Fruit fly (Drosophila melanogaster) whole organism, adult: Measurements from ENCODE around the gene CG32700.

ENCODE experiments used
- CG11617 ChIP-seq: fragments of 200-800 bp; sonication (Bioruptor generic); optimal IDR thresholded peaks from 2 replicates; lab custom pipeline; 2017; ENCODE audit warnings: mild to moderate bottlenecking, missing biosample characterization, missing genetic modification reagents, missing genetic modification characterization
- CG12768 ChIP-seq: fragments of 200-800 bp; sonication (Bioruptor generic); optimal IDR thresholded peaks from 2 replicates; lab custom pipeline; 2017; ENCODE audit warnings: missing biosample characterization, missing genetic modification characterization, mild to moderate bottlenecking, moderate library complexity, missing genetic modification reagents
- CG14711 ChIP-seq: fragments of 200-800 bp; sonication (Bioruptor generic); optimal IDR thresholded peaks from 2 replicates; lab custom pipeline; 2018; ENCODE audit warnings: missing biosample characterization, mild to moderate bottlenecking, missing genetic modification characterization, moderate library complexity
- CG1620 ChIP-seq: fragments of 200-800 bp; sonication (Bioruptor generic); optimal IDR thresholded peaks from 2 replicates; lab custom pipeline; 2016; ENCODE audit warnings: missing biosample characterization, missing genetic modification characterization
- CG33017 ChIP-seq: fragments of 200-800 bp; sonication (Bioruptor generic); optimal IDR thresholded peaks from 2 replicates; lab custom pipeline; 2018; ENCODE audit warnings: missing biosample characterization, mild to moderate bottlenecking, missing genetic modification characterization, moderate library complexity
- CG5204 ChIP-seq: fragments of 200-800 bp; sonication (Bioruptor generic); optimal IDR thresholded peaks from 2 replicates; lab custom pipeline; 2016; ENCODE audit warnings: missing biosample characterization, missing genetic modification characterization
- CG7045 ChIP-seq: fragments of 200-800 bp; sonication (Bioruptor generic); optimal IDR thresholded peaks from 2 replicates; lab custom pipeline; 2017; ENCODE audit warnings: missing biosample characterization, mild to moderate bottlenecking, missing genetic modification characterization
- CG7101 ChIP-seq: fragments of 200-800 bp; sonication (Bioruptor generic); optimal IDR thresholded peaks from 2 replicates; lab custom pipeline; 2018; ENCODE audit warnings: missing biosample characterization, mild to moderate bottlenecking, missing genetic modification characterization, moderate library complexity
- Clk ChIP-seq: fragments of 200-800 bp; sonication (Bioruptor generic); optimal IDR thresholded peaks from 2 replicates; lab custom pipeline; 2017; ENCODE audit warnings: missing biosample characterization, missing genetic modification characterization
- Crg-1 ChIP-seq: fragments of 200-800 bp; sonication (Bioruptor generic); optimal IDR thresholded peaks from 2 replicates; lab custom pipeline; 2016; ENCODE audit warnings: missing biosample characterization, missing genetic modification characterization
- Hr96 ChIP-seq: fragments of 200-800 bp; sonication (Bioruptor generic); optimal IDR thresholded peaks from 2 replicates; lab custom pipeline; 2016; ENCODE audit warnings: missing biosample characterization, missing genetic modification characterization
- Mnt ChIP-seq: fragments of 200-800 bp; sonication (Bioruptor generic); optimal IDR thresholded peaks from 2 replicates; lab custom pipeline; 2016; ENCODE audit warnings: missing biosample characterization, mild to moderate bottlenecking, missing genetic modification characterization
- bab1 ChIP-seq: fragments of 200-800 bp; sonication (Bioruptor generic); optimal IDR thresholded peaks from 3 replicates; lab custom pipeline; 2019; ENCODE audit warnings: missing biosample characterization, mild to moderate bottlenecking, missing genetic modification characterization, moderate library complexity
- cic ChIP-seq: fragments of 200-800 bp; sonication (Bioruptor generic); optimal IDR thresholded peaks from 2 replicates; lab custom pipeline; 2017; ENCODE audit warnings: missing biosample characterization, mild to moderate bottlenecking, missing genetic modification characterization, moderate library complexity
- cnc ChIP-seq, 2 experiments: fragments of >200 bp; optimal IDR thresholded peaks; 2 replicates each; lab custom pipeline; 2017
- kay ChIP-seq: fragments of 200-800 bp; sonication (Bioruptor generic); peaks from one replicate; lab custom pipeline; 2016; ENCODE audit warnings: missing biosample characterization, missing genetic modification characterization, borderline replicate concordance
- ovo ChIP-seq: fragments of 200-800 bp; sonication (Bioruptor generic); optimal IDR thresholded peaks from 2 replicates; lab custom pipeline; 2016; ENCODE audit warnings: missing biosample characterization, missing genetic modification characterization
- pad ChIP-seq: fragments of 200-800 bp; sonication (Bioruptor generic); optimal IDR thresholded peaks from 3 replicates; lab custom pipeline; 2017; ENCODE audit warnings: missing biosample characterization, missing genetic modification characterization, mild to moderate bottlenecking, moderate library complexity, missing genetic modification reagents
- tj ChIP-seq: fragments of 200-800 bp; sonication (Bioruptor generic); optimal IDR thresholded peaks from 3 replicates; lab custom pipeline; 2017; ENCODE audit warnings: missing biosample characterization, mild to moderate bottlenecking, missing genetic modification characterization, moderate library complexity
- toe ChIP-seq: fragments of 200-800 bp; sonication (Bioruptor generic); optimal IDR thresholded peaks from 2 replicates; lab custom pipeline; 2016; ENCODE audit warnings: missing biosample characterization, missing genetic modification characterization

The CG32700 gene

DNA sequence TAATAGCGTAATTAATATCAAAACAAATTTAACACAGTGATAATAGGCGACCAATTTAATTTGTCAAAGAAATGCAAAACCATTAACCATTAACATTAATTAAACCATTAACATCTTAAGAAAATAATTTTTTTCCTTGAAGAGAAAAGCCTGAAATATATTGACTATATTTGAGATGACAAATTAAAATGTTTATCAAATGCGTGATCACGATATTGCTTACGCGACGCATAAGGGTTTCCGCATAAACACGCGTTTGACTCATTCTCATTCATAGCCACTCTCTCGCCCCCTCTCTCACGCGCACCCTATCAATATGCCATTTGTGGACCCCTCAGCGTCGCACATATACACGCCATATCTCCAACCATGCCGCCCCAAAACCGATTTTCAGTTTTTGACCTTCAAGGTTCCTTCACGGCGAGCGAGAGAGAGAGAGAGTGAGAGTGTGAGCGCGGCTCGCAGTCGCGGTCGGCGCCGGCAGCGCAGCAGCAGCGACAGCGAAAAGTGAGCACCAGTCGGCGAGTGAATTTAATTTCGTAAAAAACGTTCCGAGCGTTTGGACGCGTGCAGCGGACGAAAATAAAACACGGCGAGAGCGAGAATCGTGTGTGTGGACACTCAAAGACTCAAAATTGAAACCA, 34.8 kb upstream of the CG32700 start, which contains the start of gene Hex-A:
Gene Hex-A, plus strand, starts transcription at position 317 of the 644 bp plus-strand sequence.
- peak; percentile 97 for TF ChIP-seq CG14711 (tag; lab: Kevin White, UChicago)
- TF ChIP-seq cic (GFP tag; lab: Kevin White, UChicago), result peak; percentile 95
- TF ChIP-seq toe (GFP tag; lab: Kevin White, UChicago), result peak; percentile 95
- peak; percentile 89 for TF ChIP-seq Clk
- peak; percentile 95 for TF ChIP-seq pad (GFP tag; lab: Kevin White, UChicago)
- peak; percentile 88 for TF ChIP-seq Mnt (GFP tag; lab: Kevin White, UChicago)
- no peak for TF ChIP-seq cnc (optimal IDR thresholded peaks at IDR 0.05; lab: Kevin White, UChicago)
- peak; percentile 100 for TF ChIP-seq CG11617
- TF ChIP-seq CG5204 (GFP tag; lab: Kevin White, UChicago), result peak; percentile 96
- TF ChIP-seq CG7101 (tag; lab: Kevin White, UChicago), result peak; percentile 100
- TF ChIP-seq CG12768 (GFP tag; lab: Kevin White, UChicago), result peak; percentile 98
- peak; percentile 97 for TF ChIP-seq CG1620
- peak; percentile 98 for TF ChIP-seq CG33017 (tag; lab: Kevin White, UChicago)
- peak; percentile 99 for TF ChIP-seq bab1
- TF ChIP-seq tj (GFP tag; lab: Kevin White, UChicago), result peak; percentile 97
- peak; percentile 99 for TF ChIP-seq Hr96 (GFP tag; lab: Kevin White, UChicago)
- TF ChIP-seq CG7045, result peak; percentile 98
- peak; percentile 96 for TF ChIP-seq ovo (GFP tag; lab: Kevin White, UChicago)
- peak; percentile 97 for TF ChIP-seq kay (GFP tag; lab: Kevin White, UChicago)
- TF ChIP-seq Crg-1 (GFP tag; lab: Kevin White, UChicago), result peak; percentile 91

DNA sequence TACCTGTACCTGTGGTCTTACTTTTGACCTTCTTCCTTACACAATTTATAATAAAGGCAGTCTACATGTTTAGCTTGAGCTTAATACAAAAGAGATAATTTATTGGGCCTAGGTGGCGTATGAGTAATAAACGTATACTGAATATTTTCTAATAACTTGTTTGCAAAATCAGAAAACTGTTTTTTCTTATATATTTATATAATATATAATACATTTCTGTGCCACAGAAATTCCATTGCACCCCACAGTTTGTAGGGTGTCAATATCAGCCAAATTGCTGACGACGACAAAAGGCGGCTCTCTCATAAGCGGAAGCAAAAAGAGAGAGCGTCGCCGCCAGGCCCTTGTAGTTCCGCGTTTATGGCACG, 34.3 kb upstream of the CG32700 start:
- TF ChIP-seq CG7101 (tag; lab: Kevin White, UChicago) (no peak), Clk (no peak), Hr96 (GFP tag; lab: Kevin White, UChicago) (no peak), CG11617 (no peak), CG33017 (tag; lab: Kevin White, UChicago) (no peak), kay (GFP tag; lab: Kevin White, UChicago) (no peak)

DNA sequence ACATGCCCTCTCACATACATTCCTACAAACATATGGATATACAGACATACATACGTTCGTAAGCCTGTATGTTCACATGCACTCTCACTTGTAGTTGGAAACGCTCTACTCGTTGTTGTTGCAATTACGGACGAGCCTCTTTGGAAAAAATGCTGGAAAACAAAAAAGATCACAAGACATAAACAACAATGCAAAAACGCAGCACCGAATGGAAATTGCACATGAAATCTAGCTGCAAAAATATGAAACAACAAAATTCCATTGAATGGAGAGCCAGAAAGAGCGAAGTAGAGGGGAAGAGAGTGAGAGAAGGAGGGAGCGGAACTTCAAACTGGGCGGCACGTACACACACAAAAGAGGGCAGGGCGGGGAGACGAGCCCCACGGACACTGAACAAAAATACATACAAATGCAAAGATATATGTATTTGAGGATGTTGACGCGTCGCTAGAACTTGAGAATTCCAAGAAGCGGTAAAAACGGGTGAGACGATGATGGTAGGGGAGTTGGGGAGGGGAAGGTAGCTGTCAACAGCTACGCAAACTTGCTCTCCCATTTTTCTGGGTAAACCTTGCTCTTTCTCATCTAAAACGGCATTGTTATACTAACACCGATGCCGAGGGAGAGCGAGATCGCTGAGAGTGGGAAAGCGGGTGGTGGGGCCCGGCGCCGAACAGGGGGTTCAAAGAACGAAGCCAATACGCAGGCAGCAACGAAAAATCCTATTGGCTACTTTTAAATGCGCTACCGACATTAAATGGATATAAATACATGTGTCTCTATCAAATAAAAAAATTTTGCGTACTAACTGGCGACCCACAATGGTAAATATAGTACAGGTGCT, 33.7 kb upstream of the CG32700 start:
- TF ChIP-seq CG33017 (tag; lab: Kevin White, UChicago), result no peak
- TF ChIP-seq Hr96 (GFP tag; lab: Kevin White, UChicago), result peak; percentile 72
- TF ChIP-seq CG14711 (tag; lab: Kevin White, UChicago), result no peak
- peak; percentile 76 for TF ChIP-seq kay (GFP tag; lab: Kevin White, UChicago)
- peak; percentile 99 for TF ChIP-seq ovo (GFP tag; lab: Kevin White, UChicago)
- TF ChIP-seq Mnt (GFP tag; lab: Kevin White, UChicago), result peak; percentile 65
- TF ChIP-seq tj (GFP tag; lab: Kevin White, UChicago), result peak; percentile 53
- TF ChIP-seq cic (GFP tag; lab: Kevin White, UChicago), result peak; percentile 84
- TF ChIP-seq CG7045, result no peak
- no peak for TF ChIP-seq CG7101 (tag; lab: Kevin White, UChicago)
- peak; percentile 30 for TF ChIP-seq CG5204 (GFP tag; lab: Kevin White, UChicago)
- TF ChIP-seq CG11617, result no peak
- TF ChIP-seq cnc (optimal IDR thresholded peaks at IDR 0.05; lab: Kevin White, UChicago), result no peak
- peak; percentile 100 for TF ChIP-seq pad (GFP tag; lab: Kevin White, UChicago)
- peak; percentile 40 for TF ChIP-seq toe (GFP tag; lab: Kevin White, UChicago)
- peak; percentile 38 for TF ChIP-seq Clk
- peak; percentile 82 for TF ChIP-seq CG12768 (GFP tag; lab: Kevin White, UChicago)
- TF ChIP-seq Crg-1 (GFP tag; lab: Kevin White, UChicago), result no peak

DNA sequence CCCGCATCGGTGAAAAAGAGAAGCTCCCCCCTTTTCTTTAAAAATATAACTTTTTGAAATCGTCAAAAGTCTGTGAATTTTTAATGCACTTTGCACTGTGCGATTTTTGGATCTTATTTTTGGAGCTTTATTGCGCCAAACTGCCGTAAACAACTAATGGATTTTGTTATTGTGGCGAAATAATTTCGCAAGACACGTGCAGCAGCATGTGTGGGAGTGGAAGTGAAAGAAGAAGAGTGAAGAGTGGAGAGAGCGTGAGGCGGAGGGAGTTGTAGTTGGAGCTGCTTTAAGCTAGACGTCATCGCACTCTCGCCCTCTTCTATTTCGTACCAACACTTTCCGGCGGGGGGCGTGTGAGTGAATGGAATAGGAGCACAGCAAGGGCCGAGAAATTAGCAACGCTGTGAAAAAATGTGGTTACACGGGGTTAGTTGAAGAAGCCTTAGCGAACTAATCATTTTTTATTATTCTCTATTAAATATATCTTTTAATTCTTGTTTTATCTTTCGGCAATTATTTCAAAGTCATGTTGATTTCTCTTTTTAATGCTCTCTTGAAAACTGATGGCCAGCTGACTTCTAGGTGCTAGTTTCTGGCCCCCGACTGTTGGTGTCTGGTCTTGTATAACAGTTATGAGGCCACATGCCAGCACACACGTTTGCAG, 32.9 kb upstream of the CG32700 start:
- TF ChIP-seq CG12768 (GFP tag; lab: Kevin White, UChicago), result peak; percentile 88
- TF ChIP-seq CG14711 (tag; lab: Kevin White, UChicago), result peak; percentile 86
- TF ChIP-seq CG11617, result peak; percentile 91
- peak; percentile 42 for TF ChIP-seq Crg-1 (GFP tag; lab: Kevin White, UChicago)
- TF ChIP-seq bab1, result peak; percentile 92
- peak; percentile 61 for TF ChIP-seq kay (GFP tag; lab: Kevin White, UChicago)
- peak; percentile 73 for TF ChIP-seq Mnt (GFP tag; lab: Kevin White, UChicago)
- TF ChIP-seq CG7045, result peak; percentile 85
- peak; percentile 64 for TF ChIP-seq toe (GFP tag; lab: Kevin White, UChicago)
- TF ChIP-seq Clk, result peak; percentile 75
- no peak for TF ChIP-seq cnc (optimal IDR thresholded peaks at IDR 0.05; lab: Kevin White, UChicago)
- TF ChIP-seq CG33017 (tag; lab: Kevin White, UChicago), result peak; percentile 85
- peak; percentile 63 for TF ChIP-seq Hr96 (GFP tag; lab: Kevin White, UChicago)
- peak; percentile 66 for TF ChIP-seq CG1620
- TF ChIP-seq ovo (GFP tag; lab: Kevin White, UChicago), result peak; percentile 21
- TF ChIP-seq cic (GFP tag; lab: Kevin White, UChicago), result no peak
- TF ChIP-seq CG7101 (tag; lab: Kevin White, UChicago), result peak; percentile 93
- TF ChIP-seq pad (GFP tag; lab: Kevin White, UChicago), result no peak
- TF ChIP-seq CG5204 (GFP tag; lab: Kevin White, UChicago), result peak; percentile 64
- peak; percentile 52 for TF ChIP-seq tj (GFP tag; lab: Kevin White, UChicago)
